Worm (Caenorhabditis elegans): ENCODE data around the gene R10D12.10.

The R10D12.10 gene

ce11 chrV:13908120-13908915 lies 49.8 kb downstream of the R10D12.10 start:
- TF ChIP-seq tra-4 (tag; optimal IDR thresholded peaks at IDR 0.05), result no peak
- no peak for TF ChIP-seq hnd-1 (tag; optimal IDR thresholded peaks at IDR 0.05)
- TF ChIP-seq aly-1 (tag; optimal IDR thresholded peaks at IDR 0.05), result no peak
- TF ChIP-seq sea-1 (GFP tag; conservative IDR thresholded peaks at IDR 0.05), result no peak
- no peak for TF ChIP-seq ama-1 (optimal IDR thresholded peaks at IDR 0.05)
- no peak for TF ChIP-seq pes-1 (GFP tag; IDR thresholded peaks at IDR 0.05)
- no peak for TF ChIP-seq ets-7 (tag; optimal IDR thresholded peaks at IDR 0.05)
- TF ChIP-seq tbx-37 (GFP tag; conservative IDR thresholded peaks at IDR 0.05), result no peak
- no peak for TF ChIP-seq tbx-11 (GFP tag; IDR thresholded peaks at IDR 0.05)
- no peak for TF ChIP-seq ceh-36 (tag; optimal IDR thresholded peaks at IDR 0.05)
- no peak for TF ChIP-seq B0310.2 (tag; optimal IDR thresholded peaks at IDR 0.05)
- TF ChIP-seq scrt-1 (GFP tag; IDR thresholded peaks at IDR 0.05), result no peak
- no peak for TF ChIP-seq ceh-13 (GFP tag; optimal IDR thresholded peaks at IDR 0.05)
- no peak for TF ChIP-seq flt-1 (GFP tag; IDR thresholded peaks at IDR 0.05)
- no peak for TF ChIP-seq hmbx-1 (tag; optimal IDR thresholded peaks at IDR 0.05)

- no peak for TF ChIP-seq pes-1 (GFP tag; IDR thresholded peaks at IDR 0.05)
- TF ChIP-seq hnd-1 (tag; optimal IDR thresholded peaks at IDR 0.05), result no peak
- TF ChIP-seq ets-7 (tag; optimal IDR thresholded peaks at IDR 0.05), result no peak
- no peak for TF ChIP-seq tbx-37 (GFP tag; conservative IDR thresholded peaks at IDR 0.05)
- no peak for TF ChIP-seq sea-1 (GFP tag; conservative IDR thresholded peaks at IDR 0.05)
- no peak for TF ChIP-seq scrt-1 (GFP tag; IDR thresholded peaks at IDR 0.05)
- TF ChIP-seq F13C5.2 (tag; optimal IDR thresholded peaks at IDR 0.05), result no peak
- no peak for TF ChIP-seq hmg-4 (GFP tag; optimal IDR thresholded peaks at IDR 0.05)
- TF ChIP-seq B0310.2 (tag; optimal IDR thresholded peaks at IDR 0.05), result no peak
- no peak for TF ChIP-seq tra-4 (tag; optimal IDR thresholded peaks at IDR 0.05)
These were observed 50.5 kb downstream of the R10D12.10 start for ce11 chrV:13907557-13908104.

- TF ChIP-seq ets-7 (tag; optimal IDR thresholded peaks at IDR 0.05), result no peak
- no peak for TF ChIP-seq ceh-13 (GFP tag; optimal IDR thresholded peaks at IDR 0.05)
- no peak for TF ChIP-seq aly-1 (tag; optimal IDR thresholded peaks at IDR 0.05)
- no peak for TF ChIP-seq scrt-1 (GFP tag; IDR thresholded peaks at IDR 0.05)
- no peak for TF ChIP-seq hnd-1 (tag; optimal IDR thresholded peaks at IDR 0.05)
- TF ChIP-seq tbx-11 (GFP tag; IDR thresholded peaks at IDR 0.05), result no peak
- TF ChIP-seq hmg-4 (GFP tag; optimal IDR thresholded peaks at IDR 0.05), result no peak
- TF ChIP-seq flt-1 (GFP tag; IDR thresholded peaks at IDR 0.05), result no peak
- no peak for TF ChIP-seq pes-1 (GFP tag; IDR thresholded peaks at IDR 0.05)
- TF ChIP-seq ceh-36 (tag; optimal IDR thresholded peaks at IDR 0.05), result no peak
- TF ChIP-seq hmbx-1 (tag; optimal IDR thresholded peaks at IDR 0.05), result no peak
- no peak for TF ChIP-seq ama-1 (optimal IDR thresholded peaks at IDR 0.05)
- no peak for TF ChIP-seq F13C5.2 (tag; optimal IDR thresholded peaks at IDR 0.05)
- TF ChIP-seq B0310.2 (tag; optimal IDR thresholded peaks at IDR 0.05), result no peak
- TF ChIP-seq tbx-37 (GFP tag; conservative IDR thresholded peaks at IDR 0.05), result no peak
- no peak for TF ChIP-seq tra-4 (tag; optimal IDR thresholded peaks at IDR 0.05)
- TF ChIP-seq sea-1 (GFP tag; conservative IDR thresholded peaks at IDR 0.05), result no peak
These were observed 52.0 kb downstream of the R10D12.10 start, which contains the start of gene stdh-1 for ce11 chrV:13906166-13906565. Gene stdh-1 (plus strand): TSS chrV:13906492.

All from whole organism, early embryonic.